Fruit fly (Drosophila melanogaster): ENCODE data around the gene CG11590.
A peak's percentile ranks its signal among the peaks of the same experiment; 100 is the strongest.

The CG11590 gene

dm6 chrX:14242941-14243736, 43.2 kb downstream of the CG11590 start, which contains the start of gene CG32599 (continued):
- no peak for TF ChIP-seq salm (tag; optimal IDR thresholded peaks at IDR 0.05)
- peak; percentile 46 for TF ChIP-seq CG2116 (GFP tag; optimal IDR thresholded peaks at IDR 0.05)
- TF ChIP-seq CG17912 (GFP tag; optimal IDR thresholded peaks at IDR 0.05), result no peak
- TF ChIP-seq Abd-B (GFP tag; optimal IDR thresholded peaks at IDR 0.05), result peak; percentile 30
- TF ChIP-seq emc (GFP tag; optimal IDR thresholded peaks at IDR 0.05), result no peak
- TF ChIP-seq YL-1 (GFP tag; optimal IDR thresholded peaks at IDR 0.05), result peak; percentile 6
- peak; percentile 81 for TF ChIP-seq HLH4C (GFP tag; IDR thresholded peaks at IDR 0.05; ENCODE audit: partially characterized antibody)
- TF ChIP-seq pan (optimal IDR thresholded peaks at IDR 0.05), result no peak
- TF ChIP-seq pan (GFP tag; optimal IDR thresholded peaks at IDR 0.05 in 1 of 2, IDR thresholded peaks at IDR 0.05 in 1 of 2), result peak in 1 of 2 experiments; percentile 77
- TF ChIP-seq sens-2 (GFP tag; IDR thresholded peaks at IDR 0.05), result no peak
- peak; percentile 50; the same call in 1 of the 3 replicates for TF ChIP-seq mld (GFP tag; IDR thresholded peaks at IDR 0.05; ENCODE audit: partially characterized antibody)
- TF ChIP-seq CG9817 (tag; optimal IDR thresholded peaks at IDR 0.05), result peak; percentile 4
- TF ChIP-seq Med (GFP tag), result peak; percentile 5
- TF ChIP-seq CG12769 (tag; optimal IDR thresholded peaks at IDR 0.05), result no peak
- peak; percentile 39 for TF ChIP-seq CG17385 (GFP tag; optimal IDR thresholded peaks at IDR 0.05)
- TF ChIP-seq BEAF-32 (GFP tag; optimal IDR thresholded peaks at IDR 0.05), result peak; percentile 64
- no peak for TF ChIP-seq CG14441 (GFP tag; IDR thresholded peaks at IDR 0.05)
- TF ChIP-seq CG12071 (GFP tag; optimal IDR thresholded peaks at IDR 0.05), result no peak
- TF ChIP-seq HLH3B (GFP tag; IDR thresholded peaks at IDR 0.05), result peak; percentile 37; the same call in 1 of the 2 replicates
- no peak for TF ChIP-seq Pdp1 (GFP tag; optimal IDR thresholded peaks at IDR 0.05)
- TF ChIP-seq knrl (GFP tag; IDR thresholded peaks at IDR 0.05; ENCODE audit: partially characterized antibody), result peak; percentile 64; the same call in 2 of the 3 replicates
- TF ChIP-seq lab (GFP tag; optimal IDR thresholded peaks at IDR 0.05), result peak; percentile 27
- no peak for TF ChIP-seq Usf (GFP tag; optimal IDR thresholded peaks at IDR 0.05)
- peak; percentile 14 for TF ChIP-seq CG13296 (GFP tag; optimal IDR thresholded peaks at IDR 0.05)
- TF ChIP-seq grau (tag; optimal IDR thresholded peaks at IDR 0.05), result peak; percentile 46
- TF ChIP-seq CG17328 (GFP tag; IDR thresholded peaks at IDR 0.05), result peak; percentile 47; the same call in 1 of the 2 replicates
- TF ChIP-seq CG2678 (tag; optimal IDR thresholded peaks at IDR 0.05), result peak; percentile 46
- TF ChIP-seq CG17361 (GFP tag; IDR thresholded peaks at IDR 0.05), result peak; percentile 41; the same call in 1 of the 3 replicates
- peak; percentile 30 for TF ChIP-seq CG7271 (tag; optimal IDR thresholded peaks at IDR 0.05)
- peak; percentile 72 for TF ChIP-seq CG13287 (GFP tag; IDR thresholded peaks at IDR 0.05; ENCODE audit: partially characterized antibody)
- TF ChIP-seq CG12942 (GFP tag; optimal IDR thresholded peaks at IDR 0.05), result no peak
- no peak for TF ChIP-seq lilli (GFP tag; optimal IDR thresholded peaks at IDR 0.05)
- TF ChIP-seq Atf3 (GFP tag; optimal IDR thresholded peaks at IDR 0.05), result no peak
- peak; percentile 25 for TF ChIP-seq CG13775 (GFP tag; optimal IDR thresholded peaks at IDR 0.05)
- peak; percentile 26; the same call in 1 of the 2 replicates for TF ChIP-seq CG6272 (GFP tag; IDR thresholded peaks at IDR 0.05)
- no peak for TF ChIP-seq Dfd (GFP tag; optimal IDR thresholded peaks at IDR 0.05)
- TF ChIP-seq CG14014 (GFP tag; IDR thresholded peaks at IDR 0.05), result peak; percentile 30; the same call in 1 of the 2 replicates
- TF ChIP-seq sob (GFP tag; IDR thresholded peaks at IDR 0.05), result peak; percentile 53
- no peak for TF ChIP-seq Lhr (GFP tag; optimal IDR thresholded peaks at IDR 0.05)
- TF ChIP-seq CG3726 (GFP tag; IDR thresholded peaks at IDR 0.05), result no peak
- no peak for TF ChIP-seq BtbVII (GFP tag; optimal IDR thresholded peaks at IDR 0.05)
- no peak for TF ChIP-seq kni (GFP tag; optimal IDR thresholded peaks at IDR 0.05)
- peak; percentile 53 for TF ChIP-seq stwl (tag; optimal IDR thresholded peaks at IDR 0.05)
- TF ChIP-seq CG32532 (GFP tag; IDR thresholded peaks at IDR 0.05), result peak; percentile 56
- no peak for TF ChIP-seq CG8281 (tag; optimal IDR thresholded peaks at IDR 0.05)
- peak; percentile 72 for TF ChIP-seq ssp (GFP tag; IDR thresholded peaks at IDR 0.05)
- no peak for TF ChIP-seq trem (tag; optimal IDR thresholded peaks at IDR 0.05)
- peak; percentile 62 for TF ChIP-seq CG6689 (GFP tag; IDR thresholded peaks at IDR 0.05)

Data from whole organism, embryonic.